Worm (Caenorhabditis elegans): ENCODE data around the gene F42G4.5.

The F42G4.5 gene

DNA sequence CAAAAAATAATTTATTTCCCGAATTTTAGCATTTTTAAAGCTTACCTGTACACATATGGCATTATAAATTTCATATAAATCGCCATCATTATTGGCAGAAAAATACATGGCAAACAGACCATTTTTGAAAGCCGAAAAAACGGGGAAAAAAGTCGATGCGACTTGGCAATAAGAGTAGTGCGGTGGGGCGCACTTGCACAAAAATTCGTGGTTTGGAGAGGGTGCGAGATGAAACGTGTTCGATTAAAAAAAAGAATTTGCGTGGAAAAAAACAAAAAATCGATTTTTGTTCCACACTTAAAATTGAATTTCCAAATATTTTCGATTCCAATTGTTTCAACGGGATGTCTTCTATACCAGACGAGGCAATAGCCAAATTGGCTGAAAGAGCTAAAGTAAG lies 36.6 kb upstream of the F42G4.5 start, which contains the start of gene F18A11.3 (continued):
- TF ChIP-seq nhr-19 (GFP tag; conservative IDR thresholded peaks at IDR 0.05) = no peak
- TF ChIP-seq sox-4 (tag; optimal IDR thresholded peaks at IDR 0.05) = no peak
- peak; percentile 37 for TF ChIP-seq blmp-1 (tag; optimal IDR thresholded peaks at IDR 0.05)
- peak; percentile 29 for TF ChIP-seq skn-1 (tag; optimal IDR thresholded peaks at IDR 0.05)
- no peak for TF ChIP-seq nhr-20 (tag; optimal IDR thresholded peaks at IDR 0.05)
- TF ChIP-seq sptf-1 (tag; optimal IDR thresholded peaks at IDR 0.05) = no peak
- no peak for TF ChIP-seq alr-1 (tag; optimal IDR thresholded peaks at IDR 0.05; ENCODE audit: borderline replicate concordance)
- no peak for TF ChIP-seq C34B4.2 (tag; optimal IDR thresholded peaks at IDR 0.05)
- TF ChIP-seq efl-3 (GFP tag; optimal IDR thresholded peaks at IDR 0.05) = no peak
- TF ChIP-seq ets-5 (GFP tag; IDR thresholded peaks at IDR 0.05) = no peak
- no peak for TF ChIP-seq ceh-82 (tag; optimal IDR thresholded peaks at IDR 0.05)
- TF ChIP-seq vab-15 (tag; optimal IDR thresholded peaks at IDR 0.05) = no peak
- TF ChIP-seq pqm-1 (tag; optimal IDR thresholded peaks at IDR 0.05) = no peak
- no peak for TF ChIP-seq ceh-63 (GFP tag; optimal IDR thresholded peaks at IDR 0.05)
- no peak for TF ChIP-seq dsc-1 (tag; optimal IDR thresholded peaks at IDR 0.05)
- no peak for TF ChIP-seq mef-2 (tag; optimal IDR thresholded peaks at IDR 0.05)
- TF ChIP-seq ceh-90 (tag; optimal IDR thresholded peaks at IDR 0.05) = no peak
- TF ChIP-seq lsy-2 (tag; optimal IDR thresholded peaks at IDR 0.05) = peak in 1 of 2 experiments; percentile 56
- TF ChIP-seq egl-27 (tag; optimal IDR thresholded peaks at IDR 0.05) = no peak
- no peak for TF ChIP-seq sup-37 (GFP tag; optimal IDR thresholded peaks at IDR 0.05)
- TF ChIP-seq lin-39 (tag; optimal IDR thresholded peaks at IDR 0.05) = no peak
- no peak for TF ChIP-seq C04F5.9 (tag; optimal IDR thresholded peaks at IDR 0.05)
- TF ChIP-seq fkh-8 (tag; optimal IDR thresholded peaks at IDR 0.05) = no peak
- no peak for TF ChIP-seq fkh-10 (GFP tag; optimal IDR thresholded peaks at IDR 0.05)
- no peak for TF ChIP-seq nhr-84 (tag; optimal IDR thresholded peaks at IDR 0.05)
- no peak for TF ChIP-seq lin-15B (tag; optimal IDR thresholded peaks at IDR 0.05)
- TF ChIP-seq ama-1 (optimal IDR thresholded peaks at IDR 0.05) = no peak
- TF ChIP-seq unc-30 (tag; optimal IDR thresholded peaks at IDR 0.05) = no peak
- no peak for TF ChIP-seq unc-98 (GFP tag; IDR thresholded peaks at IDR 0.05)
- TF ChIP-seq ceh-88 (GFP tag; IDR thresholded peaks at IDR 0.05) = no peak
- no peak for TF ChIP-seq pax-3 (tag; optimal IDR thresholded peaks at IDR 0.05)
- TF ChIP-seq ztf-11 (tag; optimal IDR thresholded peaks at IDR 0.05) = no peak
- TF ChIP-seq isw-1 (GFP tag; IDR thresholded peaks at IDR 0.05) = no peak
- TF ChIP-seq grh-1 (GFP tag; IDR thresholded peaks at IDR 0.05) = no peak
- TF ChIP-seq nhr-12 (tag; optimal IDR thresholded peaks at IDR 0.05) = no peak
- no peak for TF ChIP-seq lin-13 (GFP tag; optimal IDR thresholded peaks at IDR 0.05)
- TF ChIP-seq zip-4 (GFP tag; optimal IDR thresholded peaks at IDR 0.05) = no peak
- TF ChIP-seq hlh-4 (tag; optimal IDR thresholded peaks at IDR 0.05) = no peak
- no peak for TF ChIP-seq nhr-11 (tag; optimal IDR thresholded peaks at IDR 0.05)
- TF ChIP-seq nhr-71 (tag; optimal IDR thresholded peaks at IDR 0.05) = no peak
- TF ChIP-seq efl-1 (optimal IDR thresholded peaks at IDR 0.05) = peak; percentile 14 to 37
- TF ChIP-seq efl-1 (GFP tag; optimal IDR thresholded peaks at IDR 0.05 in 1 of 2) = peak; percentile 43 to 47
- peak; percentile 17 for TF ChIP-seq snu-23 (GFP tag; optimal IDR thresholded peaks at IDR 0.05)
- TF ChIP-seq nhr-47 (tag; optimal IDR thresholded peaks at IDR 0.05) = peak; percentile 3
- no peak for TF ChIP-seq elt-3 (tag; optimal IDR thresholded peaks at IDR 0.05)
- TF ChIP-seq aha-1 (tag; optimal IDR thresholded peaks at IDR 0.05) = no peak
- TF ChIP-seq mep-1 (tag; optimal IDR thresholded peaks at IDR 0.05) = peak; percentile 32
- no peak for TF ChIP-seq ceh-8 (GFP tag; optimal IDR thresholded peaks at IDR 0.05)

Data from whole organism, L1 larva.